Fruit fly (Drosophila melanogaster) whole organism, embryonic: Measurements from ENCODE around the gene CG32236.

Source experiments
- Atf6 ChIP-seq: fragments of 200-800 bp; sonication (Bioruptor generic); IDR thresholded peaks from 2 replicates; pipeline ENCODE4 v1.3.6; 2022; ENCODE audit warnings: missing biosample characterization, missing genetic modification characterization
- Bgb ChIP-seq: fragments of 200-800 bp; sonication (Bioruptor generic); IDR thresholded peaks from 2 replicates; pipeline ENCODE4 v1.3.6; 2022; ENCODE audit warnings: missing biosample characterization, missing genetic modification characterization; ENCODE audit not compliant: partially characterized antibody
- CG10274 ChIP-seq: fragments of 200-800 bp; sonication (Bioruptor generic); optimal IDR thresholded peaks from 3 replicates; lab custom pipeline; 2017; ENCODE audit warnings: missing biosample characterization, mild to moderate bottlenecking, missing genetic modification characterization
- CG10654 ChIP-seq: fragments of 200-800 bp; sonication (Bioruptor generic); optimal IDR thresholded peaks from 2 replicates; lab custom pipeline; 2016; ENCODE audit warnings: missing biosample characterization, missing genetic modification characterization
- CG10959 ChIP-seq: fragments of 200-800 bp; sonication (Bioruptor generic); IDR thresholded peaks from 2 replicates; pipeline ENCODE4 v1.3.6; 2022; ENCODE audit warnings: missing biosample characterization, missing genetic modification characterization
- CG11696 ChIP-seq: fragments of 200-800 bp; sonication (Bioruptor generic); IDR thresholded peaks from 2 replicates; pipeline ENCODE4 v1.3.6; 2022; ENCODE audit warnings: missing biosample characterization, missing genetic modification characterization
- CG15011 ChIP-seq: fragments of 200-800 bp; sonication (Bioruptor generic); optimal IDR thresholded peaks from 3 replicates; lab custom pipeline; 2018; ENCODE audit warnings: missing biosample characterization, mild to moderate bottlenecking, missing genetic modification characterization
- CG15269 ChIP-seq: fragments of 200-800 bp; sonication (Bioruptor generic); optimal IDR thresholded peaks from 2 replicates; lab custom pipeline; 2018; ENCODE audit warnings: missing biosample characterization, mild to moderate bottlenecking, missing genetic modification characterization, moderate library complexity
- CG17361 ChIP-seq: fragments of 200-800 bp; sonication (Bioruptor generic); IDR thresholded peaks from 3 replicates; pipeline ENCODE4 v1.3.6; 2022; ENCODE audit warnings: missing biosample characterization, missing genetic modification characterization
- CG17912 ChIP-seq: fragments of 200-800 bp; sonication (Bioruptor generic); optimal IDR thresholded peaks from 2 replicates; lab custom pipeline; 2018; ENCODE audit warnings: missing biosample characterization, mild to moderate bottlenecking, missing genetic modification characterization
- CG3407 ChIP-seq: fragments of 200-800 bp; sonication (Bioruptor generic); optimal IDR thresholded peaks from 2 replicates; lab custom pipeline; 2018; ENCODE audit warnings: missing biosample characterization, mild to moderate bottlenecking, missing genetic modification characterization
- CG34422 ChIP-seq: fragments of 200-800 bp; sonication (Bioruptor generic); IDR thresholded peaks from 3 replicates; pipeline ENCODE4 v1.3.6; 2022; ENCODE audit warnings: missing biosample characterization, missing genetic modification characterization
- CG42726 ChIP-seq: fragments of 200-800 bp; sonication (Bioruptor generic); IDR thresholded peaks from 2 replicates; pipeline ENCODE4 v1.3.6; 2022; ENCODE audit warnings: missing biosample characterization, missing genetic modification characterization; ENCODE audit not compliant: partially characterized antibody
- CG5245 ChIP-seq: fragments of 200-800 bp; sonication (Bioruptor generic); optimal IDR thresholded peaks from 3 replicates; lab custom pipeline; 2016; ENCODE audit warnings: missing biosample characterization, missing genetic modification characterization
- CG6175 ChIP-seq: fragments of 200-800 bp; sonication (Bioruptor generic); IDR thresholded peaks from 3 replicates; pipeline ENCODE4 v1.3.6; 2022; ENCODE audit warnings: missing biosample characterization, missing genetic modification characterization
- CG7271 ChIP-seq: fragments of 200-800 bp; sonication (Bioruptor generic); optimal IDR thresholded peaks from 2 replicates; lab custom pipeline; 2018; ENCODE audit warnings: missing biosample characterization, mild to moderate bottlenecking, missing genetic modification characterization, moderate library complexity
- CG9215 ChIP-seq: fragments of 200-800 bp; sonication (Bioruptor generic); IDR thresholded peaks from 2 replicates; pipeline ENCODE4 v1.3.6; 2022; ENCODE audit warnings: missing biosample characterization, missing genetic modification characterization
- CG9727 ChIP-seq: fragments of 200-800 bp; sonication (Bioruptor generic); optimal IDR thresholded peaks from 3 replicates; lab custom pipeline; 2017; ENCODE audit warnings: missing biosample characterization, mild to moderate bottlenecking, missing genetic modification characterization
- CG9876 ChIP-seq: fragments of 200-800 bp; sonication (Bioruptor generic); optimal IDR thresholded peaks from 2 replicates; lab custom pipeline; 2016; ENCODE audit warnings: missing biosample characterization, missing genetic modification characterization
- D19B ChIP-seq: fragments of 200-800 bp; sonication (Bioruptor generic); optimal IDR thresholded peaks from 2 replicates; lab custom pipeline; 2017; ENCODE audit warnings: missing biosample characterization, mild to moderate bottlenecking, missing genetic modification characterization
- Dip3 ChIP-seq: fragments of 200-800 bp; sonication (Bioruptor generic); optimal IDR thresholded peaks from 3 replicates; lab custom pipeline; 2016; ENCODE audit warnings: missing biosample characterization, missing genetic modification characterization
- Dll ChIP-seq: fragments of 200-800 bp; sonication (Bioruptor generic); IDR thresholded peaks from 4 replicates; pipeline ENCODE4 v1.3.6; 2022; ENCODE audit warnings: missing biosample characterization, missing genetic modification characterization; ENCODE audit not compliant: partially characterized antibody
- Doc3 ChIP-seq: fragments of 200-800 bp; sonication (Bioruptor generic); IDR thresholded peaks from 3 replicates; pipeline ENCODE4 v1.3.6; 2022; ENCODE audit warnings: missing biosample characterization, missing genetic modification characterization; ENCODE audit not compliant: partially characterized antibody
- Elba2 ChIP-seq: fragments of 200-800 bp; sonication (Bioruptor generic); optimal IDR thresholded peaks from 3 replicates; lab custom pipeline; 2016; ENCODE audit warnings: missing biosample characterization, missing genetic modification characterization
- H2.0 ChIP-seq: fragments of 200-800 bp; sonication (Bioruptor generic); IDR thresholded peaks from 2 replicates; pipeline ENCODE4 v1.3.6; 2022; ENCODE audit warnings: missing biosample characterization, missing genetic modification characterization
- Hr3 ChIP-seq: fragments of 200-800 bp; sonication (Bioruptor generic); optimal IDR thresholded peaks from 3 replicates; lab custom pipeline; 2016; ENCODE audit warnings: missing biosample characterization, missing genetic modification characterization
- MESR4 ChIP-seq: fragments of 200-800 bp; sonication (Bioruptor generic); optimal IDR thresholded peaks from 2 replicates; lab custom pipeline; 2018; ENCODE audit warnings: missing biosample characterization, mild to moderate bottlenecking, missing genetic modification characterization, moderate library complexity
- MTF-1 ChIP-seq: fragments of 200-800 bp; sonication (Bioruptor generic); optimal IDR thresholded peaks from 2 replicates; lab custom pipeline; 2018; ENCODE audit warnings: missing biosample characterization, mild to moderate bottlenecking, missing genetic modification characterization, borderline replicate concordance
- Mrtf ChIP-seq: fragments of 200-800 bp; sonication (Bioruptor generic); IDR thresholded peaks from 3 replicates; pipeline ENCODE4 v1.3.6; 2022; ENCODE audit warnings: missing biosample characterization, missing genetic modification characterization
- NC2α ChIP-seq: fragments of 200-800 bp; sonication (Bioruptor generic); optimal IDR thresholded peaks from 2 replicates; lab custom pipeline; 2016; ENCODE audit warnings: missing biosample characterization, missing genetic modification characterization
- Neu2 ChIP-seq: fragments of 200-800 bp; sonication (Bioruptor generic); optimal IDR thresholded peaks from 3 replicates; lab custom pipeline; 2016; ENCODE audit warnings: missing biosample characterization, missing genetic modification characterization, borderline replicate concordance
- Nf-YB ChIP-seq: fragments of 200-800 bp; sonication (Bioruptor generic); optimal IDR thresholded peaks from 3 replicates; lab custom pipeline; 2019; ENCODE audit warnings: missing biosample characterization, mild to moderate bottlenecking, missing genetic modification characterization, moderate library complexity
- Sry-β ChIP-seq: fragments of 200-800 bp; sonication (Bioruptor generic); optimal IDR thresholded peaks from 2 replicates; lab custom pipeline; 2018; ENCODE audit warnings: missing biosample characterization, mild to moderate bottlenecking, missing genetic modification characterization, moderate library complexity
- Taf1 ChIP-seq: fragments of 200-800 bp; sonication (Bioruptor generic); IDR thresholded peaks from 2 replicates; pipeline ENCODE4 v1.3.6; 2022; ENCODE audit warnings: missing biosample characterization, missing genetic modification characterization
- Tbp ChIP-seq: fragments of >200 bp; optimal IDR thresholded peaks from 2 replicates; lab custom pipeline; 2018; ENCODE audit warnings: missing biosample characterization, missing genetic modification characterization
- dati ChIP-seq: fragments of 200-800 bp; sonication (Bioruptor generic); IDR thresholded peaks from 2 replicates; pipeline ENCODE4 v1.3.6; 2022; ENCODE audit warnings: missing biosample characterization, missing genetic modification characterization
- ems ChIP-seq: fragments of 200-800 bp; sonication (Bioruptor generic); optimal IDR thresholded peaks from 3 replicates; lab custom pipeline; 2016; ENCODE audit warnings: missing biosample characterization, missing genetic modification characterization
- eve ChIP-seq, 2 experiments: fragments of >200 bp; optimal IDR thresholded peaks; 2 replicates each; lab custom pipeline; 2017; ENCODE audit warnings: missing biosample characterization in 2 of 2, missing genetic modification characterization in 2 of 2
- ham ChIP-seq: fragments of 200-800 bp; sonication (Bioruptor generic); IDR thresholded peaks from 2 replicates; pipeline ENCODE4 v1.3.6; 2022; ENCODE audit warnings: missing biosample characterization, missing genetic modification characterization
- ind ChIP-seq: fragments of 200-800 bp; sonication (Bioruptor generic); optimal IDR thresholded peaks from 3 replicates; lab custom pipeline; 2016; ENCODE audit warnings: missing biosample characterization, missing genetic modification characterization
- kah ChIP-seq: fragments of 200-800 bp; sonication (Bioruptor generic); optimal IDR thresholded peaks from 2 replicates; lab custom pipeline; 2018; ENCODE audit warnings: missing biosample characterization, mild to moderate bottlenecking, missing genetic modification characterization
- lilli ChIP-seq: fragments of 200-800 bp; sonication (Bioruptor generic); optimal IDR thresholded peaks from 3 replicates; lab custom pipeline; 2016; ENCODE audit warnings: missing biosample characterization, missing genetic modification characterization
- nerfin-2 ChIP-seq: fragments of 200-800 bp; sonication (Bioruptor generic); IDR thresholded peaks from 2 replicates; pipeline ENCODE4 v1.3.6; 2022; ENCODE audit warnings: missing biosample characterization, missing genetic modification characterization; ENCODE audit not compliant: partially characterized antibody
- peb ChIP-seq: fragments of 200-800 bp; sonication (Bioruptor generic); IDR thresholded peaks from 2 replicates; pipeline ENCODE4 v1.3.6; 2022; ENCODE audit warnings: missing biosample characterization, missing genetic modification characterization
- ranshi ChIP-seq: fragments of 200-800 bp; sonication (Bioruptor generic); IDR thresholded peaks from 2 replicates; pipeline ENCODE4 v1.3.6; 2022; ENCODE audit warnings: missing biosample characterization, missing genetic modification characterization
- seq ChIP-seq: fragments of 200-800 bp; sonication (Bioruptor generic); IDR thresholded peaks from 2 replicates; pipeline ENCODE4 v1.3.6; 2022; ENCODE audit warnings: missing biosample characterization, missing genetic modification characterization
- sim ChIP-seq: fragments of 200-800 bp; sonication (Bioruptor generic); IDR thresholded peaks from 2 replicates; pipeline ENCODE4 v1.3.6; 2022; ENCODE audit warnings: missing biosample characterization, missing genetic modification characterization
- so ChIP-seq: fragments of 200-800 bp; sonication (Bioruptor generic); IDR thresholded peaks from 3 replicates; pipeline ENCODE4 v1.3.6; 2022; ENCODE audit warnings: missing biosample characterization, missing genetic modification characterization
- tin ChIP-seq: fragments of 200-800 bp; sonication (Bioruptor generic); optimal IDR thresholded peaks from 3 replicates; lab custom pipeline; 2016; ENCODE audit warnings: missing biosample characterization, missing genetic modification characterization

Gene CG32236

dm6 chr3L:4625387-4626386 lies 41.5 kb downstream of the CG32236 start, which contains the start of gene Src64B (continued):
- TF ChIP-seq ind (GFP tag; lab: Kevin White, UChicago) (no peak), CG7271 (tag; lab: Kevin White, UChicago) (peak; percentile 2), Sry-β (GFP tag; lab: Kevin White, UChicago) (no peak), Nf-YB (peak; percentile 27), ham (GFP tag; lab: Robert Waterston, UW) (no peak), CG10274 (GFP tag; lab: Kevin White, UChicago) (no peak), CG11696 (no peak), nerfin-2 (GFP tag; lab: Robert Waterston, UW) (peak; percentile 59; the same call in 1 of the 2 replicates), eve (GFP tag; optimal IDR thresholded peaks at IDR 0.05; lab: Kevin White, UChicago) (no peak), lilli (no peak), Elba2 (GFP tag; lab: Kevin White, UChicago) (no peak), Taf1 (no peak), CG5245 (no peak), Neu2 (GFP tag; lab: Kevin White, UChicago) (no peak), kah (GFP tag; lab: Kevin White, UChicago) (peak; percentile 42), CG3407 (GFP tag; lab: Kevin White, UChicago) (no peak), CG17912 (GFP tag; lab: Kevin White, UChicago) (peak; percentile 38), MESR4 (GFP tag; lab: Kevin White, UChicago) (peak; percentile 81), CG10959 (GFP tag; lab: Robert Waterston, UW) (no peak), CG9727 (GFP tag; lab: Kevin White, UChicago) (no peak), D19B (no peak), seq (peak; percentile 42; the same call in 1 of the 2 replicates), Bgb (GFP tag; lab: Robert Waterston, UW) (peak; percentile 78), CG17361 (no peak), MTF-1 (peak; percentile 19), CG15269 (no peak), CG15011 (GFP tag; lab: Kevin White, UChicago) (no peak), ranshi (GFP tag; lab: Robert Waterston, UW) (no peak), Doc3 (GFP tag; lab: Robert Waterston, UW) (0 out of 3 replicates have a peak, but pooled peaks have one; percentile 24), CG6175 (no peak), sim (GFP tag; lab: Robert Waterston, UW) (no peak), Dip3 (GFP tag; lab: Kevin White, UChicago) (no peak), Hr3 (GFP tag; lab: Kevin White, UChicago) (no peak), H2.0 (GFP tag; lab: Robert Waterston, UW) (no peak), peb (GFP tag; lab: Robert Waterston, UW) (no peak), dati (GFP tag; lab: Robert Waterston, UW) (0 out of 2 replicates have a peak, but pooled peaks have one; percentile 13), CG9215 (GFP tag; lab: Robert Waterston, UW) (no peak), CG9876 (GFP tag; lab: Kevin White, UChicago) (no peak), Dll (GFP tag; lab: Robert Waterston, UW) (peak; percentile 62; the same call in 3 of the 4 replicates), NC2α (no peak), tin (GFP tag; lab: Kevin White, UChicago) (no peak), Tbp (GFP tag; lab: Kevin White, UChicago) (no peak), ems (GFP tag; lab: Kevin White, UChicago) (no peak), CG34422 (GFP tag; lab: Robert Waterston, UW) (peak; percentile 84; the same call in 2 of the 3 replicates), so (GFP tag; lab: Robert Waterston, UW) (no peak), Mrtf (GFP tag; lab: Robert Waterston, UW) (no peak), Atf6 (GFP tag; lab: Robert Waterston, UW) (no peak), CG10654 (GFP tag; lab: Kevin White, UChicago) (no peak), CG42726 (GFP tag; lab: Robert Waterston, UW) (peak; percentile 80)
